Worm (Caenorhabditis elegans): Measurements from ENCODE around the gene vps-33.2.

DNA sequence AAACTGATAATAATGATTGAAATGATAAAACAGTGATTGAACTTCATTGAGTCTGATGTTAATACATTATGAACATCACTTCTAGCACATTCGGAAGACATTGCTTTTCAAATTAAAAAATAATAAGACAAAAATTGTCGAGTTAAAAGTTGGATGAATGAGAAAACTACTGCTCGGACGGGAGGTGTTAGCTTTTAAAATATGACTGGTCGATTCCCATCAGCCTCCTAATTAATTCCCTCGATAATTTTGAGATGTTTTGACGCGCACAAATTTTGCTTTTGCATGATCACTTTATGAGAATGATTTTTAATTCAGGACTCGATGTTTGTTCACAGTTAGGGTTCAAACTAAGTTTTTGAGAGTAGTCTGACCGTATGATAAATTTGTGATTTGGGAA lies 27.3 kb upstream of the vps-33.2 start, which contains the start of gene sra-28:
- no peak for TF ChIP-seq C17E4.6 (GFP tag; IDR thresholded peaks at IDR 0.05)
- TF ChIP-seq unc-130 (GFP tag; optimal IDR thresholded peaks at IDR 0.05), result no peak
- no peak for TF ChIP-seq pha-4 (tag; optimal IDR thresholded peaks at IDR 0.05)
- TF ChIP-seq akir-1 (GFP tag; optimal IDR thresholded peaks at IDR 0.05), result no peak
- TF ChIP-seq B0336.3 (GFP tag; IDR thresholded peaks at IDR 0.05), result no peak
- TF ChIP-seq tlf-1 (GFP tag; optimal IDR thresholded peaks at IDR 0.05), result no peak
- no peak for TF ChIP-seq ccch-3 (GFP tag; optimal IDR thresholded peaks at IDR 0.05)
- TF ChIP-seq lin-40 (tag; optimal IDR thresholded peaks at IDR 0.05), result no peak
- TF ChIP-seq B0035.1 (tag; optimal IDR thresholded peaks at IDR 0.05), result no peak
- TF ChIP-seq ztf-25 (GFP tag; IDR thresholded peaks at IDR 0.05), result no peak
- no peak for TF ChIP-seq cebp-2 (GFP tag; IDR thresholded peaks at IDR 0.05)
- TF ChIP-seq ceh-79 (tag; optimal IDR thresholded peaks at IDR 0.05), result no peak
- TF ChIP-seq ceh-27 (GFP tag; optimal IDR thresholded peaks at IDR 0.05), result no peak
- TF ChIP-seq Y67H2A.10 (GFP tag; conservative IDR thresholded peaks at IDR 0.05), result no peak

Data from whole organism, young adult.